Fruit fly (Drosophila melanogaster) whole organism, embryonic: ENCODE results near the gene MED14.

ENCODE experiments used
- Awh ChIP-seq: fragments of 200-800 bp; sonication (Bioruptor generic); IDR thresholded peaks from 2 replicates; pipeline ENCODE4, ENCODE4 v1.3.6; 2022; ENCODE audit warnings: missing biosample characterization, missing genetic modification characterization
- Blimp-1 ChIP-seq: fragments of 200-800 bp; sonication (Bioruptor generic); optimal IDR thresholded peaks from 3 replicates; lab custom pipeline; 2018; ENCODE audit warnings: missing biosample characterization, missing genetic modification characterization, mild to moderate bottlenecking, moderate library complexity, missing genetic modification reagents
- CG10147 ChIP-seq: fragments of 200-800 bp; sonication (Bioruptor generic); optimal IDR thresholded peaks from 2 replicates; lab custom pipeline; 2019; ENCODE audit warnings: missing biosample characterization, mild to moderate bottlenecking, missing genetic modification characterization, moderate library complexity
- CG10366 ChIP-seq: fragments of 200-800 bp; sonication (Bioruptor generic); IDR thresholded peaks from 2 replicates; pipeline ENCODE4 v1.3.6; 2022; ENCODE audit warnings: missing biosample characterization, missing genetic modification characterization
- CG10543 ChIP-seq: fragments of 200-800 bp; sonication (Bioruptor generic); optimal IDR thresholded peaks from 3 replicates; lab custom pipeline; 2017; ENCODE audit warnings: missing biosample characterization, mild to moderate bottlenecking, missing genetic modification characterization, moderate library complexity
- CG11093 ChIP-seq: fragments of 200-800 bp; sonication (Bioruptor generic); IDR thresholded peaks from 3 replicates; pipeline ENCODE4 v1.3.6; 2022; ENCODE audit warnings: missing biosample characterization, missing genetic modification characterization
- CG11456 ChIP-seq: fragments of 200-800 bp; sonication (Bioruptor generic); IDR thresholded peaks from 3 replicates; pipeline ENCODE4 v1.3.6; 2022; ENCODE audit warnings: missing biosample characterization, missing genetic modification characterization
- CG11560 ChIP-seq: fragments of 200-800 bp; sonication (Bioruptor generic); IDR thresholded peaks from 3 replicates; pipeline ENCODE4 v1.3.6; 2022; ENCODE audit warnings: missing biosample characterization, missing genetic modification characterization
- CG15601 ChIP-seq: fragments of 200-800 bp; sonication (Bioruptor generic); optimal IDR thresholded peaks from 3 replicates; lab custom pipeline; 2019; ENCODE audit warnings: missing biosample characterization, mild to moderate bottlenecking, missing genetic modification characterization, moderate library complexity
- CG16863 ChIP-seq: fragments of 200-800 bp; sonication (Bioruptor generic); optimal IDR thresholded peaks from 3 replicates; lab custom pipeline; 2016; ENCODE audit warnings: missing biosample characterization, missing genetic modification characterization
- CG17361 ChIP-seq: fragments of 200-800 bp; sonication (Bioruptor generic); IDR thresholded peaks from 3 replicates; pipeline ENCODE4 v1.3.6; 2022; ENCODE audit warnings: missing biosample characterization, missing genetic modification characterization
- CG17385 ChIP-seq: fragments of 200-800 bp; sonication (Bioruptor generic); optimal IDR thresholded peaks from 3 replicates; lab custom pipeline; 2018; ENCODE audit warnings: missing biosample characterization, mild to moderate bottlenecking, missing genetic modification characterization
- CG17829 ChIP-seq: fragments of 200-800 bp; optimal IDR thresholded peaks from 2 replicates; lab custom pipeline; 2019; ENCODE audit warnings: missing biosample characterization, mild to moderate bottlenecking, missing genetic modification characterization, moderate library complexity
- CG1792 ChIP-seq: fragments of 200-800 bp; sonication (Bioruptor generic); optimal IDR thresholded peaks from 2 replicates; lab custom pipeline; 2016; ENCODE audit warnings: missing biosample characterization, missing genetic modification characterization
- CG3995 ChIP-seq: fragments of 200-800 bp; sonication (Bioruptor generic); optimal IDR thresholded peaks from 3 replicates; lab custom pipeline; 2016; ENCODE audit warnings: missing biosample characterization, missing genetic modification characterization
- CG5180 ChIP-seq: fragments of 200-800 bp; sonication (Bioruptor generic); optimal IDR thresholded peaks from 3 replicates; lab custom pipeline; 2017; ENCODE audit warnings: missing biosample characterization, missing genetic modification characterization, mild to moderate bottlenecking, moderate library complexity, missing genetic modification reagents
- CG8290 ChIP-seq, 3 experiments: fragments of 200-800 bp; sonication (Bioruptor generic); optimal IDR thresholded peaks; 2 replicates each; lab custom pipeline; 2016 to 2019; ENCODE audit warnings: missing biosample characterization in 3 of 3, missing genetic modification characterization in 3 of 3, mild to moderate bottlenecking in 2 of 3, moderate library complexity in 1 of 3
- CG8765 ChIP-seq: fragments of 200-800 bp; sonication (Bioruptor generic); IDR thresholded peaks from 2 replicates; pipeline ENCODE4 v1.3.6; 2022; ENCODE audit warnings: missing biosample characterization, missing genetic modification characterization
- CG8944 ChIP-seq: fragments of 200-800 bp; sonication (Bioruptor generic); optimal IDR thresholded peaks from 3 replicates; lab custom pipeline; 2016; ENCODE audit warnings: missing biosample characterization, missing genetic modification characterization
- CoRest ChIP-seq: fragments of 200-800 bp; sonication (Bioruptor generic); optimal IDR thresholded peaks from 3 replicates; lab custom pipeline; 2018; ENCODE audit warnings: missing biosample characterization, mild to moderate bottlenecking, missing genetic modification characterization, moderate library complexity
- Elba2 ChIP-seq: fragments of 200-800 bp; sonication (Bioruptor generic); optimal IDR thresholded peaks from 3 replicates; lab custom pipeline; 2016; ENCODE audit warnings: missing biosample characterization, missing genetic modification characterization
- MESR4 ChIP-seq: fragments of 200-800 bp; sonication (Bioruptor generic); optimal IDR thresholded peaks from 2 replicates; lab custom pipeline; 2018; ENCODE audit warnings: missing biosample characterization, mild to moderate bottlenecking, missing genetic modification characterization, moderate library complexity
- Meics ChIP-seq: fragments of 200-800 bp; sonication (Bioruptor generic); optimal IDR thresholded peaks from 2 replicates; lab custom pipeline; 2017; ENCODE audit warnings: missing biosample characterization, mild to moderate bottlenecking, missing genetic modification characterization
- Opbp ChIP-seq: fragments of 200-800 bp; sonication (Bioruptor generic); IDR thresholded peaks from 3 replicates; pipeline ENCODE4 v1.3.6; 2022; ENCODE audit warnings: missing biosample characterization, missing genetic modification characterization; ENCODE audit not compliant: partially characterized antibody
- Scr ChIP-seq: fragments of 200-800 bp; sonication (Bioruptor generic); IDR thresholded peaks from 2 replicates; pipeline ENCODE4 v1.3.6; 2022; ENCODE audit warnings: missing biosample characterization, missing genetic modification characterization; ENCODE audit not compliant: partially characterized antibody
- Sox100B ChIP-seq: fragments of 200-800 bp; sonication (Bioruptor generic); optimal IDR thresholded peaks from 3 replicates; lab custom pipeline; 2018; ENCODE audit warnings: missing biosample characterization, mild to moderate bottlenecking, missing genetic modification characterization
- Sox102F ChIP-seq: fragments of 200-800 bp; sonication (Bioruptor generic); optimal IDR thresholded peaks from 2 replicates; lab custom pipeline; 2018; ENCODE audit warnings: missing biosample characterization, mild to moderate bottlenecking, missing genetic modification characterization, moderate library complexity
- ato ChIP-seq: fragments of 200-800 bp; sonication (Bioruptor generic); IDR thresholded peaks from 2 replicates; pipeline ENCODE4 v1.3.6; 2022; ENCODE audit warnings: missing biosample characterization, missing genetic modification characterization; ENCODE audit not compliant: partially characterized antibody
- crc ChIP-seq: fragments of 200-800 bp; sonication (Bioruptor generic); optimal IDR thresholded peaks from 2 replicates; lab custom pipeline; 2016; ENCODE audit warnings: missing biosample characterization, missing genetic modification characterization
- ems ChIP-seq: fragments of 200-800 bp; sonication (Bioruptor generic); optimal IDR thresholded peaks from 3 replicates; lab custom pipeline; 2016; ENCODE audit warnings: missing biosample characterization, missing genetic modification characterization
- eve ChIP-seq, 2 experiments: fragments of >200 bp; optimal IDR thresholded peaks; 2 replicates each; lab custom pipeline; 2017; ENCODE audit warnings: missing biosample characterization in 2 of 2, missing genetic modification characterization in 2 of 2
- exex ChIP-seq: fragments of 200-800 bp; sonication (Bioruptor generic); optimal IDR thresholded peaks from 4 replicates; lab custom pipeline; 2018; ENCODE audit warnings: missing biosample characterization, mild to moderate bottlenecking, missing genetic modification characterization, moderate library complexity
- ftz-f1 ChIP-seq: fragments of 200-800 bp; sonication (Bioruptor generic); optimal IDR thresholded peaks from 2 replicates; lab custom pipeline; 2016; ENCODE audit warnings: missing biosample characterization, missing genetic modification characterization
- gem ChIP-seq: fragments of 200-800 bp; sonication (Bioruptor generic); optimal IDR thresholded peaks from 2 replicates; lab custom pipeline; 2019; ENCODE audit warnings: missing biosample characterization, mild to moderate bottlenecking, missing genetic modification characterization, moderate library complexity
- gsb-n ChIP-seq: fragments of 200-800 bp; sonication (Bioruptor generic); optimal IDR thresholded peaks from 3 replicates; lab custom pipeline; 2018; ENCODE audit warnings: missing biosample characterization, mild to moderate bottlenecking, missing genetic modification characterization
- gt ChIP-seq: fragments of 200-800 bp; sonication (Bioruptor generic); IDR thresholded peaks from 2 replicates; pipeline ENCODE4 v1.3.6; 2022; ENCODE audit warnings: missing biosample characterization, missing genetic modification characterization
- hb ChIP-seq: fragments of 200-800 bp; sonication (Bioruptor generic); IDR thresholded peaks from 3 replicates; pipeline ENCODE4 v1.3.6; 2022; ENCODE audit warnings: missing biosample characterization, missing genetic modification characterization; ENCODE audit not compliant: partially characterized antibody
- lmd ChIP-seq: fragments of 200-800 bp; sonication (Bioruptor generic); IDR thresholded peaks from 2 replicates; pipeline ENCODE4 v1.3.6; 2022; ENCODE audit warnings: missing biosample characterization, missing genetic modification characterization
- lov ChIP-seq, 2 experiments: fragments of 200-800 bp in 1 of 2; fragments of >200 bp in 1 of 2; sonication (Bioruptor generic) in 1 of 2; IDR thresholded peaks in 1 of 2; optimal IDR thresholded peaks in 1 of 2; 2 replicates in 1 of 2; 3 replicates in 1 of 2; pipeline versions ENCODE4 v1.3.6 to Lab custom; 2017 to 2022; ENCODE audit warnings: missing biosample characterization in 1 of 2, missing genetic modification characterization in 1 of 2
- nom ChIP-seq: fragments of 200-800 bp; sonication (Bioruptor generic); optimal IDR thresholded peaks from 2 replicates; lab custom pipeline; 2017; ENCODE audit warnings: missing biosample characterization, missing genetic modification characterization, mild to moderate bottlenecking, moderate library complexity, missing genetic modification reagents
- pros ChIP-seq: fragments of 200-800 bp; sonication (Bioruptor generic); optimal IDR thresholded peaks from 3 replicates; lab custom pipeline; 2019; ENCODE audit warnings: missing biosample characterization, mild to moderate bottlenecking, missing genetic modification characterization, moderate library complexity
- psq ChIP-seq: fragments of 200-800 bp; sonication (Bioruptor generic); optimal IDR thresholded peaks from 2 replicates; lab custom pipeline; 2017; ENCODE audit warnings: missing biosample characterization, missing genetic modification characterization
- row ChIP-seq: fragments of 200-800 bp; sonication (Bioruptor generic); IDR thresholded peaks from 3 replicates; pipeline ENCODE4 v1.3.6; 2022; ENCODE audit warnings: missing biosample characterization, missing genetic modification characterization
- salm ChIP-seq: fragments of 200-800 bp; sonication (Bioruptor generic); optimal IDR thresholded peaks from 2 replicates; lab custom pipeline; 2018; ENCODE audit warnings: missing biosample characterization, mild to moderate bottlenecking, missing genetic modification characterization
- seq ChIP-seq: fragments of 200-800 bp; sonication (Bioruptor generic); IDR thresholded peaks from 2 replicates; pipeline ENCODE4 v1.3.6; 2022; ENCODE audit warnings: missing biosample characterization, missing genetic modification characterization
- slp2 ChIP-seq: fragments of 200-800 bp; sonication (Bioruptor generic); optimal IDR thresholded peaks from 2 replicates; lab custom pipeline; 2016; ENCODE audit warnings: missing biosample characterization, missing genetic modification characterization
- ssp ChIP-seq: fragments of 200-800 bp; sonication (Bioruptor generic); IDR thresholded peaks from 2 replicates; pipeline ENCODE4 v1.3.6; 2022; ENCODE audit warnings: missing biosample characterization, missing genetic modification characterization
- tin ChIP-seq: fragments of 200-800 bp; sonication (Bioruptor generic); optimal IDR thresholded peaks from 3 replicates; lab custom pipeline; 2016; ENCODE audit warnings: missing biosample characterization, missing genetic modification characterization

MED14 gene

DNA sequence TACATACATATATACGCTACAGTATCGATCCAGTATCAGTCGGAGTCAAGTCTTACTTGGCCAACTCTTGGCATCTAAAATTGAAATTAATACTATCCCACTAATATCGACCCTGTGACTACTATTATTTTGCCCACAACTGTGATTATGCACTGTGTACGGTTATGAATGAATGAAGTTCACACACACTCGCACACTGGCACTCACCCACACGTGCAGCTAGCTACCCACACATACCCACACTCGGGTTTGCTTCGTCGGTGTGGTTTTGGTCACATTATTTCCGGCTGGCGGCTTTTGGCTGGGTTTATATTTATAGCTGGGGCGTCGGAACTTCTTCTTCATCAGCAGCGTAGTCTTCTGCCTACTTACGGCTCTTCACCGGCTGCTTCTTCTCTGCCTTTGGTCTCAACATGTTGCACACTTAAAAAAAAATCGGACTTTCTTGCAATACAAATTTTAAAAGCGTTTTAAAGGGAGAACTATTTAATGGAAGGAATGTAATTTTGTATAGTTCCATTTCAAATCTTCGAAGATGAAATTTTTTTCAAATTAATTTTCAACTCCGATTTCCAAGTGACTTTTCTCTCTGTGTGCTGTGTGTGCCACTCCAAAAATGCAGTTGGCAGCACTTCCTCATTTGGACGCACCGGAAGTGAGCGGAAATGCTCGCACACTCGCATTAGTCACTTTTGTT is 41.4 kb downstream of the MED14 start (continued):
- peak; percentile 91 for TF ChIP-seq CG17385 (GFP tag; lab: Kevin White, UChicago)
- TF ChIP-seq crc (GFP tag; lab: Kevin White, UChicago), result peak; percentile 92
- TF ChIP-seq Scr (GFP tag; lab: Robert Waterston, UW), result no peak
- peak; percentile 88 for TF ChIP-seq CG1792
- TF ChIP-seq lov (optimal IDR thresholded peaks at IDR 0.05; lab: Kevin White, UChicago), result no peak
- TF ChIP-seq lov (GFP tag; IDR thresholded peaks at IDR 0.05; lab: Robert Waterston, UW), result peak; percentile 96
- TF ChIP-seq CG8944 (GFP tag; lab: Kevin White, UChicago), result peak; percentile 91
- TF ChIP-seq CG3995 (GFP tag; lab: Kevin White, UChicago), result peak; percentile 14
- peak; percentile 86 for TF ChIP-seq salm
- peak; percentile 29 for TF ChIP-seq nom
- peak; percentile 82 for TF ChIP-seq gt (GFP tag; lab: Robert Waterston, UW)
- TF ChIP-seq CG11560 (tag; lab: Robert Waterston, UW), result peak; percentile 58; the same call in 2 of the 3 replicates
- TF ChIP-seq Sox100B (GFP tag; lab: Kevin White, UChicago), result peak; percentile 91
- no peak for TF ChIP-seq ato (GFP tag; lab: Robert Waterston, UW)
- peak; percentile 81 for TF ChIP-seq ssp (GFP tag; lab: Robert Waterston, UW)
- TF ChIP-seq lmd (GFP tag; lab: Robert Waterston, UW), result peak; percentile 89
- peak; percentile 96 for TF ChIP-seq gem
- TF ChIP-seq CG11456 (GFP tag; lab: Robert Waterston, UW), result peak; percentile 83
- peak; percentile 88 for TF ChIP-seq seq
- peak; percentile 78 for TF ChIP-seq Meics (GFP tag; lab: Kevin White, UChicago)
- TF ChIP-seq pros, result peak; percentile 72
- peak; percentile 63 for TF ChIP-seq CG5180 (GFP tag; lab: Kevin White, UChicago)
- no peak for TF ChIP-seq ftz-f1 (GFP tag; lab: Kevin White, UChicago)
- TF ChIP-seq CG8765, result peak; percentile 90
- peak; percentile 93 for TF ChIP-seq CoRest (tag; lab: Kevin White, UChicago)
- TF ChIP-seq Sox102F, result peak; percentile 95
- peak; percentile 59 for TF ChIP-seq CG10147 (GFP tag; lab: Kevin White, UChicago)
- peak; percentile 94 for TF ChIP-seq Blimp-1
- peak; percentile 91 for TF ChIP-seq CG10366
- TF ChIP-seq CG17829, result peak; percentile 96
- peak; percentile 89 for TF ChIP-seq slp2 (GFP tag; lab: Kevin White, UChicago)
- no peak for TF ChIP-seq exex (tag; lab: Kevin White, UChicago)
- TF ChIP-seq CG15601 (tag; lab: Kevin White, UChicago), result peak; percentile 94
- peak; percentile 92 for TF ChIP-seq CG17361 (GFP tag; lab: Robert Waterston, UW)
- peak; percentile 94 for TF ChIP-seq gsb-n (tag; lab: Kevin White, UChicago)
- no peak for TF ChIP-seq CG10543 (GFP tag; lab: Kevin White, UChicago)
- TF ChIP-seq row (GFP tag; lab: Robert Waterston, UW), result peak; percentile 92
- no peak for TF ChIP-seq Opbp (GFP tag; lab: Robert Waterston, UW)
- no peak for TF ChIP-seq hb (GFP tag; lab: Robert Waterston, UW)
- TF ChIP-seq CG16863 (GFP tag; lab: Kevin White, UChicago), result peak; percentile 92
- peak; percentile 6 for TF ChIP-seq MESR4 (GFP tag; lab: Kevin White, UChicago)
- TF ChIP-seq CG8290 (GFP tag; optimal IDR thresholded peaks at IDR 0.05; lab: Kevin White, UChicago), result peak; percentile 93
- peak; percentile 35 to 76 for TF ChIP-seq CG8290 (tag; optimal IDR thresholded peaks at IDR 0.05; lab: Kevin White, UChicago)
- TF ChIP-seq eve (GFP tag; optimal IDR thresholded peaks at IDR 0.05; lab: Kevin White, UChicago), result peak; percentile 50 to 96
- peak; percentile 69 for TF ChIP-seq Elba2 (GFP tag; lab: Kevin White, UChicago)
- TF ChIP-seq Awh, result peak; percentile 94
- peak; percentile 84 for TF ChIP-seq CG11093 (GFP tag; lab: Robert Waterston, UW)
- peak; percentile 90 for TF ChIP-seq ems
- peak; percentile 92 for TF ChIP-seq tin (GFP tag; lab: Kevin White, UChicago)
- TF ChIP-seq psq (GFP tag; lab: Kevin White, UChicago), result peak; percentile 80
